Worm (Caenorhabditis elegans): Measurements from ENCODE around the gene dhhc-14.

DNA sequence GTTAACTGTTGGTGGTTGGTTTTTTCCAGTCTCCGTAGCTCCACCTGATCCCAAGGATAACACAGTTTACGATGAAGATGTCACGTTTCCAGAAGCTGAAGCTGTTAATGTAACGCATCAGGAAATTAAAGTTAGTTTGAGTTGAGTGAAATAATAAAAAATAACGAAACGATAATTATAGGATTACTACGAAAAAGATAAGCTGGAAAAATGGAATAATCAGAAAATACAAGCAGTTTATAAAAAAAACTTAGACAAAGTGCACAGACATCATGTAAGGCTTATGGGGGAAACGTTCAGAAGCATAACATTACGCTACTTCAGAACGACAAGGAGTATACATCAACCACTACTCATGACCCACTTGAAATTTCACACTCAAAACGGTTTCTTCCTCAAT, 29.4 kb downstream of the dhhc-14 start, which contains the start of gene F18E9.8:
- TF ChIP-seq hlh-30 (tag; optimal IDR thresholded peaks at IDR 0.05; ENCODE audit: insufficient read depth) = no peak
- no peak for TF ChIP-seq nhr-25 (tag; optimal IDR thresholded peaks at IDR 0.05; ENCODE audit: borderline replicate concordance, insufficient read depth)
- no peak for TF ChIP-seq nhr-76 (tag; optimal IDR thresholded peaks at IDR 0.05)
- TF ChIP-seq ama-1 (optimal IDR thresholded peaks at IDR 0.05) = no peak
- no peak for TF ChIP-seq zag-1 (tag; optimal IDR thresholded peaks at IDR 0.05)
- no peak for TF ChIP-seq ces-1 (GFP tag; optimal IDR thresholded peaks at IDR 0.05)
- no peak for TF ChIP-seq nhr-11 (tag; optimal IDR thresholded peaks at IDR 0.05)
- TF ChIP-seq mep-1 (tag; optimal IDR thresholded peaks at IDR 0.05) = no peak
- no peak for TF ChIP-seq nhr-237 (tag; optimal IDR thresholded peaks at IDR 0.05)
- no peak for TF ChIP-seq snpc-1.2 (GFP tag; IDR thresholded peaks at IDR 0.05)
- TF ChIP-seq set-16 (GFP tag; IDR thresholded peaks at IDR 0.05) = no peak
